Worm (Caenorhabditis elegans) whole organism, L4 larva: ENCODE measurements around the gene T08D10.3.

ENCODE experiments used
- D1046.2 ChIP-seq: fragments of 200-800 bp; sonication (Bioruptor generic); IDR thresholded peaks from 2 replicates; pipeline ENCODE4 v1.3.6; 2022; ENCODE audit warnings: missing genetic modification characterization, missing compliant biosample characterization
- Y105C5A.15 ChIP-seq: fragments of 200-800 bp; sonication (Bioruptor generic); IDR thresholded peaks from 2 replicates; pipeline ENCODE4 v1.3.6; 2022; ENCODE audit warnings: missing genetic modification characterization, missing compliant biosample characterization
- Y48G9A.11 ChIP-seq: fragments of 200-800 bp; sonication (Bioruptor generic); IDR thresholded peaks from 2 replicates; pipeline ENCODE4 v1.3.6; 2022; ENCODE audit warnings: missing genetic modification reagents, missing genetic modification characterization, missing compliant biosample characterization
- Y75B8A.6 ChIP-seq: fragments of 200-800 bp; sonication (Bioruptor generic); IDR thresholded peaks from 2 replicates; pipeline ENCODE4 v1.3.6; 2022; ENCODE audit warnings: missing genetic modification reagents, missing genetic modification characterization, missing compliant biosample characterization
- aha-1 ChIP-seq: fragments of 150-350 bp; peaks from one replicate; lab custom pipeline; 2014; ENCODE audit warnings: missing biosample characterization, missing genetic modification characterization
- attf-4 ChIP-seq: sonication (generic microtip); optimal IDR thresholded peaks from 3 replicates; lab custom pipeline; 2017; ENCODE audit warnings: missing biosample characterization, missing genetic modification characterization
- ceh-62 ChIP-seq: sonication (generic microtip); optimal IDR thresholded peaks from 2 replicates; lab custom pipeline; 2017; ENCODE audit warnings: missing biosample characterization, missing genetic modification characterization
- ceh-82 ChIP-seq: sonication (generic microtip); optimal IDR thresholded peaks from 2 replicates; lab custom pipeline; 2017; ENCODE audit warnings: missing biosample characterization, missing genetic modification characterization
- ces-1 ChIP-seq: fragments of 150-350 bp; sonication (generic microtip); optimal IDR thresholded peaks from 4 replicates; lab custom pipeline; 2014; ENCODE audit warnings: missing biosample characterization, missing genetic modification reagents, missing genetic modification characterization
- cey-2 ChIP-seq: sonication (generic microtip); optimal IDR thresholded peaks from 3 replicates; lab custom pipeline; 2017; ENCODE audit warnings: missing genetic modification characterization, mild to moderate bottlenecking, missing compliant biosample characterization, antibody characterized with exemption, borderline replicate concordance; ENCODE audit not compliant: insufficient read depth
- daf-12 ChIP-seq: fragments of 150-350 bp; optimal IDR thresholded peaks from 2 replicates; lab custom pipeline; 2014; ENCODE audit warnings: missing biosample characterization, missing genetic modification reagents, missing genetic modification characterization
- daf-16 ChIP-seq, 3 experiments: sonication (generic microtip); optimal IDR thresholded peaks; 2 replicates each; lab custom pipeline; 2016 to 2017; ENCODE audit warnings: missing genetic modification characterization in 3 of 3, missing genetic modification reagents in 3 of 3, mild to moderate bottlenecking in 2 of 3, missing compliant biosample characterization in 2 of 3, missing biosample characterization in 1 of 3, moderate library complexity in 1 of 3
- daf-8 ChIP-seq: fragments of 200-800 bp; sonication (Bioruptor generic); IDR thresholded peaks from 2 replicates; pipeline ENCODE4 v1.3.6; 2022; ENCODE audit warnings: missing genetic modification characterization, missing compliant biosample characterization
- dmd-9 ChIP-seq: fragments of 200-800 bp; sonication (Bioruptor generic); IDR thresholded peaks from 2 replicates; pipeline ENCODE4 v1.3.6; 2022; ENCODE audit warnings: missing genetic modification reagents, missing genetic modification characterization, missing compliant biosample characterization
- dpl-1 ChIP-seq: fragments of 150-350 bp; optimal IDR thresholded peaks from 2 replicates; lab custom pipeline; 2014; ENCODE audit warnings: missing biosample characterization, missing genetic modification reagents, missing genetic modification characterization
- dve-1 ChIP-seq: sonication (generic microtip); optimal IDR thresholded peaks from 2 replicates; lab custom pipeline; 2017; ENCODE audit warnings: antibody characterized with exemption, mild to moderate bottlenecking, missing genetic modification characterization, missing compliant biosample characterization; ENCODE audit not compliant: insufficient read depth
- egl-43 ChIP-seq: fragments of 200-800 bp; sonication (Bioruptor generic); IDR thresholded peaks from 2 replicates; pipeline ENCODE4 v1.3.6; 2022; ENCODE audit warnings: missing genetic modification reagents, missing genetic modification characterization, missing compliant biosample characterization
- fos-1 ChIP-seq: fragments of 150-350 bp; optimal IDR thresholded peaks from 2 replicates; lab custom pipeline; 2014; ENCODE audit warnings: missing biosample characterization, missing genetic modification characterization
- gei-8 ChIP-seq: fragments of 200-800 bp; sonication (Bioruptor generic); optimal IDR thresholded peaks from 2 replicates; lab custom pipeline; 2018; ENCODE audit warnings: mild to moderate bottlenecking, missing genetic modification characterization, missing compliant biosample characterization
- hif-1 ChIP-seq, 2 experiments: sonication (generic microtip); optimal IDR thresholded peaks; 2 replicates each; lab custom pipeline; 2016 to 2017; ENCODE audit warnings: missing compliant biosample characterization in 2 of 2, missing genetic modification characterization in 2 of 2, missing genetic modification reagents in 2 of 2, missing genotype in 2 of 2, mild to moderate bottlenecking in 1 of 2
- hlh-11 ChIP-seq: fragments of 200-800 bp; sonication (Bioruptor generic); optimal IDR thresholded peaks from 2 replicates; lab custom pipeline; 2018; ENCODE audit warnings: mild to moderate bottlenecking, missing genetic modification characterization, missing compliant biosample characterization
- lim-7 ChIP-seq: fragments of 200-800 bp; sonication (Bioruptor generic); IDR thresholded peaks from 2 replicates; pipeline ENCODE4 v1.3.6; 2022; ENCODE audit warnings: missing genetic modification characterization, missing compliant biosample characterization
- lsy-2 ChIP-seq, 2 experiments: fragments of 150-350 bp in 1 of 2; sonication (generic microtip) in 1 of 2; optimal IDR thresholded peaks; 2 replicates each; lab custom pipeline; 2014 to 2017; ENCODE audit warnings: missing biosample characterization in 2 of 2, missing genetic modification characterization in 2 of 2
- madf-5 ChIP-seq, 2 experiments: fragments of 200-800 bp; sonication (Bioruptor generic); IDR thresholded peaks; 2 replicates each; pipeline ENCODE4 v1.3.6; 2022; ENCODE audit warnings: missing compliant biosample characterization in 2 of 2, missing genetic modification characterization in 2 of 2
- madf-9 ChIP-seq: fragments of 200-800 bp; sonication (Bioruptor generic); conservative IDR thresholded peaks from 2 replicates; pipeline ENCODE4 v1.3.6; 2022; ENCODE audit warnings: missing genetic modification reagents, missing genetic modification characterization, missing compliant biosample characterization
- mxl-2 ChIP-seq: fragments of 200-800 bp; sonication (Bioruptor generic); conservative IDR thresholded peaks from 2 replicates; pipeline ENCODE4 v1.3.6; 2022; ENCODE audit warnings: missing genetic modification reagents, missing genetic modification characterization, missing compliant biosample characterization
- nhr-102 ChIP-seq: sonication (generic microtip); optimal IDR thresholded peaks from 2 replicates; lab custom pipeline; 2016; ENCODE audit warnings: mild to moderate bottlenecking, missing genetic modification characterization, moderate library complexity, missing compliant biosample characterization
- nhr-25 ChIP-seq: sonication (generic microtip); optimal IDR thresholded peaks from 2 replicates; lab custom pipeline; 2017; ENCODE audit warnings: missing genetic modification characterization, mild to moderate bottlenecking, missing compliant biosample characterization, antibody characterized with exemption, moderate library complexity, borderline replicate concordance; ENCODE audit not compliant: insufficient read depth
- nhr-41 ChIP-seq: fragments of 200-800 bp; sonication (Bioruptor generic); IDR thresholded peaks from 2 replicates; pipeline ENCODE4 v1.3.6; 2022; ENCODE audit warnings: missing genetic modification reagents, missing genetic modification characterization, missing compliant biosample characterization
- nhr-6 ChIP-seq: fragments of 150-350 bp; optimal IDR thresholded peaks from 2 replicates; lab custom pipeline; 2014; ENCODE audit warnings: missing biosample characterization, missing genetic modification characterization
- php-3 ChIP-seq: fragments of 200-800 bp; sonication (Bioruptor generic); IDR thresholded peaks from 2 replicates; pipeline ENCODE4 v1.3.6; 2022; ENCODE audit warnings: missing genetic modification reagents, missing genetic modification characterization, missing compliant biosample characterization
- pqm-1 ChIP-seq: sonication (generic microtip); optimal IDR thresholded peaks from 2 replicates; lab custom pipeline; 2017; ENCODE audit warnings: missing biosample characterization, missing genetic modification characterization
- rbr-2 ChIP-seq: sonication (generic microtip); optimal IDR thresholded peaks from 2 replicates; lab custom pipeline; 2016; ENCODE audit warnings: missing genotype, missing genetic modification characterization, missing compliant biosample characterization
- saeg-2 ChIP-seq: fragments of 200-800 bp; sonication (Bioruptor generic); IDR thresholded peaks from 2 replicates; pipeline ENCODE4 v1.3.6; 2022; ENCODE audit warnings: missing genetic modification reagents, missing genetic modification characterization, missing compliant biosample characterization
- sdz-12 ChIP-seq: fragments of 200-800 bp; sonication (Bioruptor generic); optimal IDR thresholded peaks from 2 replicates; lab custom pipeline; 2018; ENCODE audit warnings: mild to moderate bottlenecking, missing genetic modification characterization, missing compliant biosample characterization
- set-16 ChIP-seq: fragments of 200-800 bp; sonication (Bioruptor generic); IDR thresholded peaks from 2 replicates; pipeline ENCODE4 v1.3.6; 2022; ENCODE audit warnings: missing genetic modification reagents, missing genetic modification characterization, missing compliant biosample characterization
- spr-1 ChIP-seq: sonication (generic microtip); optimal IDR thresholded peaks from 2 replicates; lab custom pipeline; 2016; ENCODE audit warnings: mild to moderate bottlenecking, missing genetic modification characterization, missing compliant biosample characterization
- spr-3 ChIP-seq: fragments of 200-800 bp; sonication (Bioruptor generic); optimal IDR thresholded peaks from 2 replicates; lab custom pipeline; 2018; ENCODE audit warnings: mild to moderate bottlenecking, missing genetic modification characterization, missing compliant biosample characterization
- unc-130 ChIP-seq: sonication (generic microtip); optimal IDR thresholded peaks from 2 replicates; lab custom pipeline; 2016; ENCODE audit warnings: missing genetic modification reagents, missing genetic modification characterization, missing compliant biosample characterization
- unc-62 ChIP-seq, 3 experiments: fragments of 150-350 bp in 1 of 3; sonication (generic microtip); optimal IDR thresholded peaks in 2 of 3; peaks in 1 of 3; 1 replicate in 1 of 3; 2 replicates in 2 of 3; lab custom pipeline; 2014 to 2017; ENCODE audit warnings: missing biosample characterization in 3 of 3, missing genetic modification characterization in 3 of 3, missing genetic modification reagents in 3 of 3, missing genotype in 1 of 3
- vab-7 ChIP-seq: fragments of 200-800 bp; sonication (Bioruptor generic); IDR thresholded peaks from 2 replicates; pipeline ENCODE4 v1.3.6; 2022; ENCODE audit warnings: missing genetic modification reagents, missing genetic modification characterization, missing compliant biosample characterization
- ztf-7 ChIP-seq: fragments of 150-350 bp; optimal IDR thresholded peaks from 2 replicates; lab custom pipeline; 2014; ENCODE audit warnings: missing biosample characterization, missing genetic modification characterization

T08D10.3 gene

ce11 chrX:11916705-11917104, 38.5 kb upstream of the T08D10.3 start, which contains the start of gene Y62H9A.13:
Gene Y62H9A.13 (plus strand): TSS chrX:11917005.
- TF ChIP-seq vab-7 (GFP tag; lab: Robert Waterston, UW) (no peak), daf-12 (tag; lab: Kevin White, UChicago) (no peak), daf-16 (GFP tag; optimal IDR thresholded peaks at IDR 0.05; lab: Kevin White, UChicago) (no peak), daf-16 (tag; optimal IDR thresholded peaks at IDR 0.05; lab: Kevin White, UChicago) (no peak), dve-1 (tag; lab: Kevin White, UChicago) (no peak), hlh-11 (tag; lab: Kevin White, UChicago) (no peak), php-3 (no peak), saeg-2 (no peak), spr-3 (GFP tag; lab: Kevin White, UChicago) (no peak), nhr-6 (tag; lab: Kevin White, UChicago) (no peak), Y75B8A.6 (GFP tag; lab: Robert Waterston, UW) (no peak), ces-1 (no peak), ceh-62 (tag; lab: Kevin White, UChicago) (no peak), gei-8 (GFP tag; lab: Kevin White, UChicago) (no peak), madf-9 (GFP tag; lab: Robert Waterston, UW) (no peak)

ce11 chrX:11917994-11918393, 37.2 kb upstream of the T08D10.3 start, which contains the start of gene Y62H9A.16:
Gene Y62H9A.16 (plus strand): TSS chrX:11918294.
- TF ChIP-seq mxl-2 (GFP tag; lab: Robert Waterston, UW) (no peak), lim-7 (GFP tag; lab: Robert Waterston, UW) (no peak), dpl-1 (GFP tag; lab: Kevin White, UChicago) (no peak), daf-16 (GFP tag; optimal IDR thresholded peaks at IDR 0.05; lab: Kevin White, UChicago) (no peak), daf-16 (tag; optimal IDR thresholded peaks at IDR 0.05; lab: Kevin White, UChicago) (no peak), cey-2 (tag; lab: Kevin White, UChicago) (no peak), aha-1 (peak; percentile 46)

ce11 chrX:11920723-11921283, 34.4 kb upstream of the T08D10.3 start, which contains the start of gene Y62H9A.14:
Gene Y62H9A.14 (plus strand): TSS chrX:11921233.
- no peak for TF ChIP-seq hif-1 (tag; optimal IDR thresholded peaks at IDR 0.05; lab: Kevin White, UChicago)
- TF ChIP-seq sdz-12 = no peak
- TF ChIP-seq ceh-82 (tag; lab: Kevin White, UChicago) = no peak
- no peak for TF ChIP-seq daf-8 (GFP tag; lab: Robert Waterston, UW)
- TF ChIP-seq daf-16 (GFP tag; optimal IDR thresholded peaks at IDR 0.05; lab: Kevin White, UChicago) = no peak
- no peak for TF ChIP-seq daf-16 (tag; optimal IDR thresholded peaks at IDR 0.05; lab: Kevin White, UChicago)
- TF ChIP-seq ztf-7 (tag; lab: Kevin White, UChicago) = no peak
- no peak for TF ChIP-seq unc-130 (GFP tag; lab: Kevin White, UChicago)
- TF ChIP-seq spr-1 (tag; lab: Kevin White, UChicago) = no peak
- TF ChIP-seq dpl-1 (GFP tag; lab: Kevin White, UChicago) = no peak
- TF ChIP-seq madf-5 (GFP tag; IDR thresholded peaks at IDR 0.05; lab: Robert Waterston, UW) = no peak
- no peak for TF ChIP-seq D1046.2 (GFP tag; lab: Robert Waterston, UW)
- TF ChIP-seq ceh-62 (tag; lab: Kevin White, UChicago) = no peak
- TF ChIP-seq set-16 (GFP tag; lab: Robert Waterston, UW) = no peak
- TF ChIP-seq fos-1 (tag; lab: Kevin White, UChicago) = no peak
- TF ChIP-seq dmd-9 = no peak
- TF ChIP-seq unc-62 (GFP tag; optimal IDR thresholded peaks at IDR 0.05 in 1 of 2; lab: Kevin White, UChicago) = no peak
- TF ChIP-seq unc-62 (tag; optimal IDR thresholded peaks at IDR 0.05; lab: Kevin White, UChicago) = no peak

ce11 chrX:11924158-11924557, 31.1 kb upstream of the T08D10.3 start, which contains the start of gene F55G7.1:
Gene F55G7.1 (plus strand): TSS chrX:11924433.
- peak in 1 of 2 experiments; percentile 14 for TF ChIP-seq lsy-2 (tag; optimal IDR thresholded peaks at IDR 0.05; lab: Kevin White, UChicago)
- TF ChIP-seq aha-1 = peak; percentile 97
- 0 out of 2 replicates have a peak, but pooled peaks have one; percentile 7 for TF ChIP-seq php-3
- TF ChIP-seq nhr-25 (tag; lab: Kevin White, UChicago) = no peak
- TF ChIP-seq sdz-12 = no peak
- TF ChIP-seq Y105C5A.15 = no peak
- no peak for TF ChIP-seq gei-8 (GFP tag; lab: Kevin White, UChicago)
- no peak for TF ChIP-seq pqm-1
- TF ChIP-seq saeg-2 = no peak
- peak; percentile 84 for TF ChIP-seq nhr-102 (tag; lab: Kevin White, UChicago)
- no peak for TF ChIP-seq nhr-41 (GFP tag; lab: Robert Waterston, UW)
- TF ChIP-seq Y48G9A.11 (GFP tag; lab: Robert Waterston, UW) = no peak
- peak; percentile 68 for TF ChIP-seq rbr-2
- TF ChIP-seq egl-43 (GFP tag; lab: Robert Waterston, UW) = no peak
- TF ChIP-seq unc-62 (GFP tag; optimal IDR thresholded peaks at IDR 0.05 in 1 of 2; lab: Kevin White, UChicago) = peak in 1 of 2 experiments; percentile 95
- no peak for TF ChIP-seq unc-62 (tag; optimal IDR thresholded peaks at IDR 0.05; lab: Kevin White, UChicago)
- TF ChIP-seq attf-4 (tag; lab: Kevin White, UChicago) = no peak
